Fruit fly (Drosophila melanogaster) whole organism, embryonic: ENCODE results near the gene CG31213.

Experiments used
- BtbVII ChIP-seq: fragments of 200-800 bp; sonication (Bioruptor generic); optimal IDR thresholded peaks from 3 replicates; lab custom pipeline; 2017; ENCODE audit warnings: missing biosample characterization, mild to moderate bottlenecking, missing genetic modification characterization
- CG10543 ChIP-seq: fragments of 200-800 bp; sonication (Bioruptor generic); optimal IDR thresholded peaks from 3 replicates; lab custom pipeline; 2017; ENCODE audit warnings: missing biosample characterization, mild to moderate bottlenecking, missing genetic modification characterization, moderate library complexity
- CG10654 ChIP-seq: fragments of 200-800 bp; sonication (Bioruptor generic); optimal IDR thresholded peaks from 2 replicates; lab custom pipeline; 2016; ENCODE audit warnings: missing biosample characterization, missing genetic modification characterization
- CG11723 ChIP-seq: fragments of 200-800 bp; sonication (Bioruptor generic); optimal IDR thresholded peaks from 2 replicates; lab custom pipeline; 2017; ENCODE audit warnings: missing biosample characterization, mild to moderate bottlenecking, missing genetic modification characterization
- CG12155 ChIP-seq: fragments of 200-800 bp; sonication (Bioruptor generic); optimal IDR thresholded peaks from 3 replicates; lab custom pipeline; 2016; ENCODE audit warnings: missing biosample characterization, missing genetic modification characterization
- CG16815 ChIP-seq: fragments of 200-800 bp; sonication (Bioruptor generic); optimal IDR thresholded peaks from 3 replicates; lab custom pipeline; 2017; ENCODE audit warnings: missing biosample characterization, mild to moderate bottlenecking, missing genetic modification characterization
- CG16863 ChIP-seq: fragments of 200-800 bp; sonication (Bioruptor generic); optimal IDR thresholded peaks from 3 replicates; lab custom pipeline; 2016; ENCODE audit warnings: missing biosample characterization, missing genetic modification characterization
- CG17328 ChIP-seq: fragments of 200-800 bp; sonication (Bioruptor generic); IDR thresholded peaks from 2 replicates; pipeline ENCODE4 v1.3.6; 2022; ENCODE audit warnings: missing biosample characterization, missing genetic modification characterization
- CG18011 ChIP-seq: fragments of 200-800 bp; sonication (Bioruptor generic); optimal IDR thresholded peaks from 2 replicates; lab custom pipeline; 2017; ENCODE audit warnings: missing biosample characterization, missing genetic modification characterization, mild to moderate bottlenecking, moderate library complexity, missing genotype
- CG2129 ChIP-seq: fragments of 200-800 bp; sonication (Bioruptor generic); IDR thresholded peaks from 2 replicates; pipeline ENCODE4 v1.3.6; 2022; ENCODE audit warnings: missing biosample characterization, missing genetic modification characterization; ENCODE audit not compliant: partially characterized antibody
- CG3065 ChIP-seq: fragments of 200-800 bp; sonication (Bioruptor generic); optimal IDR thresholded peaks from 2 replicates; lab custom pipeline; 2016; ENCODE audit warnings: missing biosample characterization, missing genetic modification characterization
- CG32767 ChIP-seq: fragments of 200-800 bp; sonication (Bioruptor generic); IDR thresholded peaks from 2 replicates; pipeline ENCODE4 v1.3.6; 2022; ENCODE audit warnings: missing biosample characterization, missing genetic modification characterization
- CG33213 ChIP-seq: fragments of 200-800 bp; sonication (Bioruptor generic); optimal IDR thresholded peaks from 3 replicates; lab custom pipeline; 2016; ENCODE audit warnings: missing biosample characterization, missing genetic modification characterization
- CG4820 ChIP-seq: fragments of 200-800 bp; sonication (Bioruptor generic); optimal IDR thresholded peaks from 3 replicates; lab custom pipeline; 2016; ENCODE audit warnings: missing biosample characterization, missing genetic modification characterization
- CG6683 ChIP-seq: fragments of 200-800 bp; sonication (Bioruptor generic); optimal IDR thresholded peaks from 2 replicates; lab custom pipeline; 2017; ENCODE audit warnings: missing biosample characterization, mild to moderate bottlenecking, missing genetic modification characterization, missing genetic modification reagents
- CG6765 ChIP-seq: fragments of 200-800 bp; sonication (Bioruptor generic); optimal IDR thresholded peaks from 3 replicates; lab custom pipeline; 2017; ENCODE audit warnings: missing biosample characterization, mild to moderate bottlenecking, missing genetic modification characterization
- CG7271 ChIP-seq: fragments of 200-800 bp; sonication (Bioruptor generic); optimal IDR thresholded peaks from 2 replicates; lab custom pipeline; 2018; ENCODE audit warnings: missing biosample characterization, mild to moderate bottlenecking, missing genetic modification characterization, moderate library complexity
- CG7786 ChIP-seq: fragments of 200-800 bp; sonication (Bioruptor generic); optimal IDR thresholded peaks from 2 replicates; lab custom pipeline; 2016; ENCODE audit warnings: missing biosample characterization, missing genetic modification characterization
- CG8924 ChIP-seq: fragments of 200-800 bp; optimal IDR thresholded peaks from 3 replicates; lab custom pipeline; 2019; ENCODE audit warnings: missing biosample characterization, mild to moderate bottlenecking, missing genetic modification characterization, moderate library complexity
- CG9797 ChIP-seq: fragments of 200-800 bp; sonication (Bioruptor generic); optimal IDR thresholded peaks from 3 replicates; lab custom pipeline; 2018; ENCODE audit warnings: missing biosample characterization, mild to moderate bottlenecking, missing genetic modification characterization
- D ChIP-seq, 2 experiments: fragments of 200-800 bp in 1 of 2; fragments of >200 bp in 1 of 2; sonication (Bioruptor generic) in 1 of 2; optimal IDR thresholded peaks; 2 replicates in 1 of 2; 3 replicates in 1 of 2; lab custom pipeline; 2017; ENCODE audit warnings: mild to moderate bottlenecking in 1 of 2, missing biosample characterization in 1 of 2, missing genetic modification characterization in 1 of 2, missing genetic modification reagents in 1 of 2
- Ets65A ChIP-seq: fragments of 200-800 bp; sonication (Bioruptor generic); peaks from one replicate; lab custom pipeline; 2016; ENCODE audit warnings: missing biosample characterization, missing genetic modification characterization
- Fer3 ChIP-seq: fragments of 200-800 bp; sonication (Bioruptor generic); optimal IDR thresholded peaks from 2 replicates; lab custom pipeline; 2018; ENCODE audit warnings: missing biosample characterization, mild to moderate bottlenecking, missing genetic modification characterization, moderate library complexity
- Hand ChIP-seq: fragments of 200-800 bp; sonication (Bioruptor generic); optimal IDR thresholded peaks from 2 replicates; lab custom pipeline; 2017; ENCODE audit warnings: mild to moderate bottlenecking, missing biosample characterization, missing genetic modification reagents, missing genetic modification characterization
- Hsf ChIP-seq: fragments of 200-800 bp; sonication (Bioruptor generic); optimal IDR thresholded peaks from 3 replicates; lab custom pipeline; 2016; ENCODE audit warnings: missing biosample characterization, missing genetic modification characterization
- MTF-1 ChIP-seq: fragments of 200-800 bp; sonication (Bioruptor generic); optimal IDR thresholded peaks from 2 replicates; lab custom pipeline; 2018; ENCODE audit warnings: missing biosample characterization, mild to moderate bottlenecking, missing genetic modification characterization, borderline replicate concordance
- Oaz ChIP-seq: fragments of 200-800 bp; sonication (Bioruptor generic); IDR thresholded peaks from 2 replicates; pipeline ENCODE4 v1.3.6; 2022; ENCODE audit warnings: missing biosample characterization, missing genetic modification characterization
- Rfx ChIP-seq: fragments of 200-800 bp; sonication (Bioruptor generic); IDR thresholded peaks from 2 replicates; pipeline ENCODE4 v1.3.6; 2022; ENCODE audit warnings: missing biosample characterization, missing genetic modification characterization
- Rx ChIP-seq: fragments of 200-800 bp; sonication (Bioruptor generic); IDR thresholded peaks from 2 replicates; pipeline ENCODE4 v1.3.6; 2022; ENCODE audit warnings: missing biosample characterization, missing genetic modification characterization
- Sox100B ChIP-seq: fragments of 200-800 bp; sonication (Bioruptor generic); optimal IDR thresholded peaks from 3 replicates; lab custom pipeline; 2018; ENCODE audit warnings: missing biosample characterization, mild to moderate bottlenecking, missing genetic modification characterization
- Tbp ChIP-seq: fragments of >200 bp; optimal IDR thresholded peaks from 2 replicates; lab custom pipeline; 2018; ENCODE audit warnings: missing biosample characterization, missing genetic modification characterization
- ase ChIP-seq: fragments of 200-800 bp; sonication (Bioruptor generic); IDR thresholded peaks from 3 replicates; pipeline ENCODE4 v1.3.6; 2022; ENCODE audit warnings: missing biosample characterization, missing genetic modification characterization
- ato ChIP-seq: fragments of 200-800 bp; sonication (Bioruptor generic); IDR thresholded peaks from 2 replicates; pipeline ENCODE4 v1.3.6; 2022; ENCODE audit warnings: missing biosample characterization, missing genetic modification characterization; ENCODE audit not compliant: partially characterized antibody
- crp ChIP-seq, 2 experiments: fragments of 200-800 bp; sonication (Bioruptor generic); optimal IDR thresholded peaks; 2 replicates in 1 of 2; 3 replicates in 1 of 2; lab custom pipeline; 2017; ENCODE audit warnings: missing biosample characterization in 2 of 2, missing genetic modification characterization in 2 of 2, mild to moderate bottlenecking in 1 of 2, moderate library complexity in 1 of 2
- disco-r ChIP-seq: fragments of 200-800 bp; sonication (Bioruptor generic); optimal IDR thresholded peaks from 2 replicates; lab custom pipeline; 2016; ENCODE audit warnings: missing biosample characterization, missing genetic modification characterization
- eyg ChIP-seq: fragments of 200-800 bp; sonication (Bioruptor generic); optimal IDR thresholded peaks from 3 replicates; lab custom pipeline; 2016; ENCODE audit warnings: missing biosample characterization, missing genetic modification characterization
- fd3F ChIP-seq: fragments of 200-800 bp; sonication (Bioruptor generic); optimal IDR thresholded peaks from 2 replicates; lab custom pipeline; 2018; ENCODE audit warnings: missing biosample characterization, mild to moderate bottlenecking, missing genetic modification characterization, moderate library complexity
- fu2 ChIP-seq: fragments of 200-800 bp; sonication (Bioruptor generic); optimal IDR thresholded peaks from 2 replicates; lab custom pipeline; 2016; ENCODE audit warnings: missing biosample characterization, missing genetic modification characterization
- hth ChIP-seq: fragments of >200 bp; optimal IDR thresholded peaks from 2 replicates; lab custom pipeline; 2017; ENCODE audit warnings: inconsistent platforms
- ind ChIP-seq: fragments of 200-800 bp; sonication (Bioruptor generic); optimal IDR thresholded peaks from 3 replicates; lab custom pipeline; 2016; ENCODE audit warnings: missing biosample characterization, missing genetic modification characterization
- luna ChIP-seq: fragments of 200-800 bp; sonication (Bioruptor generic); optimal IDR thresholded peaks from 2 replicates; lab custom pipeline; 2016; ENCODE audit warnings: missing biosample characterization, missing genetic modification characterization
- p53 ChIP-seq: fragments of 200-800 bp; sonication (Bioruptor generic); optimal IDR thresholded peaks from 2 replicates; lab custom pipeline; 2016; ENCODE audit warnings: missing biosample characterization, missing genetic modification characterization
- rib ChIP-seq: fragments of 200-800 bp; sonication (Bioruptor generic); IDR thresholded peaks from 2 replicates; pipeline ENCODE4 v1.3.6; 2022; ENCODE audit warnings: missing biosample characterization, missing genetic modification characterization
- sd ChIP-seq: fragments of 200-800 bp; sonication (Bioruptor generic); optimal IDR thresholded peaks from 3 replicates; lab custom pipeline; 2018; ENCODE audit warnings: missing biosample characterization, mild to moderate bottlenecking, missing genetic modification characterization, moderate library complexity
- seq ChIP-seq: fragments of 200-800 bp; sonication (Bioruptor generic); IDR thresholded peaks from 2 replicates; pipeline ENCODE4 v1.3.6; 2022; ENCODE audit warnings: missing biosample characterization, missing genetic modification characterization
- sna ChIP-seq: fragments of 200-800 bp; sonication (Bioruptor generic); IDR thresholded peaks from 2 replicates; pipeline ENCODE4 v1.3.6; 2022; ENCODE audit warnings: missing biosample characterization, missing genetic modification characterization; ENCODE audit not compliant: partially characterized antibody
- tgo ChIP-seq: fragments of 200-800 bp; sonication (Bioruptor generic); IDR thresholded peaks from 3 replicates; pipeline ENCODE4 v1.3.6; 2022; ENCODE audit warnings: missing biosample characterization, missing genetic modification characterization
- tup ChIP-seq: fragments of 200-800 bp; sonication (Bioruptor generic); optimal IDR thresholded peaks from 2 replicates; lab custom pipeline; 2016; ENCODE audit warnings: missing biosample characterization, mild to moderate bottlenecking, missing genetic modification characterization, moderate library complexity
- wdn ChIP-seq: fragments of 200-800 bp; sonication (Bioruptor generic); IDR thresholded peaks from 2 replicates; pipeline ENCODE4 v1.3.6; 2022; ENCODE audit warnings: missing biosample characterization, missing genetic modification characterization
- yki ChIP-seq: fragments of >200 bp; optimal IDR thresholded peaks from 3 replicates; lab custom pipeline; 2018

The CG31213 gene

dm6 chr3R:19998418-19998817 is 25.7 kb downstream of the CG31213 start (continued):
- TF ChIP-seq seq (GFP tag; lab: Robert Waterston, UW) (no peak), CG6683 (GFP tag; lab: Kevin White, UChicago) (peak; percentile 8), ind (GFP tag; lab: Kevin White, UChicago) (peak; percentile 73), CG4820 (GFP tag; lab: Kevin White, UChicago) (peak; percentile 77), CG18011 (GFP tag; lab: Kevin White, UChicago) (no peak), CG10543 (GFP tag; lab: Kevin White, UChicago) (no peak), CG2129 (no peak), MTF-1 (GFP tag; lab: Kevin White, UChicago) (no peak), tup (GFP tag; lab: Kevin White, UChicago) (peak; percentile 35), CG11723 (GFP tag; lab: Kevin White, UChicago) (peak; percentile 68), p53 (GFP tag; lab: Kevin White, UChicago) (no peak), CG7786 (peak; percentile 61), CG3065 (GFP tag; lab: Kevin White, UChicago) (peak; percentile 55), fd3F (peak; percentile 15), fu2 (GFP tag; lab: Kevin White, UChicago) (no peak), BtbVII (GFP tag; lab: Kevin White, UChicago) (peak; percentile 42), wdn (peak; percentile 10; the same call in 1 of the 2 replicates), CG16815 (peak; percentile 65), luna (no peak), CG9797 (GFP tag; lab: Kevin White, UChicago) (no peak), Ets65A (peak; percentile 95), CG16863 (peak; percentile 80), yki (lab: Kevin White, UChicago) (no peak), CG7271 (tag; lab: Kevin White, UChicago) (no peak), Sox100B (GFP tag; lab: Kevin White, UChicago) (peak; percentile 60), hth (lab: Kevin White, UChicago) (no peak), CG10654 (GFP tag; lab: Kevin White, UChicago) (peak; percentile 57), crp (GFP tag; optimal IDR thresholded peaks at IDR 0.05; lab: Kevin White, UChicago) (no peak), ato (GFP tag; lab: Robert Waterston, UW) (no peak), tgo (GFP tag; lab: Robert Waterston, UW) (peak; percentile 61; the same call in 1 of the 3 replicates), CG32767 (GFP tag; lab: Robert Waterston, UW) (0 out of 2 replicates have a peak, but pooled peaks have one; percentile 46), Fer3 (tag; lab: Kevin White, UChicago) (peak; percentile 60), CG8924 (peak; percentile 80), eyg (GFP tag; lab: Kevin White, UChicago) (no peak), Hand (no peak), CG12155 (GFP tag; lab: Kevin White, UChicago) (peak; percentile 52), ase (peak; percentile 71; the same call in 1 of the 3 replicates), Tbp (GFP tag; lab: Kevin White, UChicago) (no peak), D (optimal IDR thresholded peaks at IDR 0.05; lab: Kevin White, UChicago) (no peak), D (GFP tag; optimal IDR thresholded peaks at IDR 0.05; lab: Kevin White, UChicago) (peak; percentile 80), Oaz (0 out of 2 replicates have a peak, but pooled peaks have one; percentile 41), CG33213 (GFP tag; lab: Kevin White, UChicago) (peak; percentile 43), Rfx (GFP tag; lab: Robert Waterston, UW) (peak; percentile 59), disco-r (GFP tag; lab: Kevin White, UChicago) (no peak), Hsf (GFP tag; lab: Kevin White, UChicago) (peak; percentile 67), sd (no peak), sna (GFP tag; lab: Robert Waterston, UW) (no peak), Rx (peak; percentile 66), CG17328 (GFP tag; lab: Robert Waterston, UW) (peak; percentile 87), CG6765 (GFP tag; lab: Kevin White, UChicago) (no peak), rib (GFP tag; lab: Robert Waterston, UW) (no peak)
